Fruit fly (Drosophila melanogaster) whole organism, embryonic: ENCODE results near the gene pod1.

Experiments used
- CG10147 ChIP-seq: fragments of 200-800 bp; sonication (Bioruptor generic); optimal IDR thresholded peaks from 2 replicates; lab custom pipeline; 2019; ENCODE audit warnings: missing biosample characterization, mild to moderate bottlenecking, missing genetic modification characterization, moderate library complexity
- CG10321 ChIP-seq: fragments of 200-800 bp; sonication (Bioruptor generic); IDR thresholded peaks from 2 replicates; pipeline ENCODE4 v1.3.6; 2022; ENCODE audit warnings: missing biosample characterization, missing genetic modification characterization
- CG10979 ChIP-seq: fragments of 200-800 bp; sonication (Bioruptor generic); optimal IDR thresholded peaks from 2 replicates; lab custom pipeline; 2018; ENCODE audit warnings: missing biosample characterization, mild to moderate bottlenecking, missing genetic modification characterization, moderate library complexity
- CG12155 ChIP-seq: fragments of 200-800 bp; sonication (Bioruptor generic); optimal IDR thresholded peaks from 3 replicates; lab custom pipeline; 2016; ENCODE audit warnings: missing biosample characterization, missing genetic modification characterization
- CG12236 ChIP-seq: fragments of 200-800 bp; sonication (Bioruptor generic); optimal IDR thresholded peaks from 2 replicates; lab custom pipeline; 2016; ENCODE audit warnings: missing biosample characterization, missing genetic modification characterization
- CG13424 ChIP-seq: fragments of 200-800 bp; sonication (Bioruptor generic); optimal IDR thresholded peaks from 2 replicates; lab custom pipeline; 2019; ENCODE audit warnings: missing biosample characterization, mild to moderate bottlenecking, missing genetic modification characterization, moderate library complexity
- CG14667 ChIP-seq: fragments of 200-800 bp; sonication (Bioruptor generic); IDR thresholded peaks from 2 replicates; pipeline ENCODE4 v1.3.6; 2022; ENCODE audit warnings: missing biosample characterization, missing genetic modification characterization
- CG16779 ChIP-seq: fragments of 200-800 bp; sonication (Bioruptor generic); IDR thresholded peaks from 2 replicates; pipeline ENCODE4 v1.3.6; 2022; ENCODE audit warnings: missing biosample characterization, missing genetic modification characterization
- CG17802 ChIP-seq: fragments of 200-800 bp; sonication (Bioruptor generic); optimal IDR thresholded peaks from 2 replicates; lab custom pipeline; 2018; ENCODE audit warnings: missing biosample characterization, mild to moderate bottlenecking, missing genetic modification characterization, moderate library complexity
- CG18262 ChIP-seq: fragments of 200-800 bp; optimal IDR thresholded peaks from 3 replicates; lab custom pipeline; 2019; ENCODE audit warnings: missing biosample characterization, mild to moderate bottlenecking, missing genetic modification characterization, moderate library complexity
- CG18599 ChIP-seq: fragments of 200-800 bp; sonication (Bioruptor generic); optimal IDR thresholded peaks from 3 replicates; lab custom pipeline; 2017; ENCODE audit warnings: missing biosample characterization, missing genetic modification characterization, mild to moderate bottlenecking, moderate library complexity, missing genetic modification reagents
- CG3065 ChIP-seq: fragments of 200-800 bp; sonication (Bioruptor generic); optimal IDR thresholded peaks from 2 replicates; lab custom pipeline; 2016; ENCODE audit warnings: missing biosample characterization, missing genetic modification characterization
- CG31441 ChIP-seq: fragments of 200-800 bp; sonication (Bioruptor generic); IDR thresholded peaks from 2 replicates; pipeline ENCODE4 v1.3.6; 2022; ENCODE audit warnings: missing biosample characterization, missing genetic modification characterization
- CG7745 ChIP-seq: fragments of 200-800 bp; sonication (Bioruptor generic); optimal IDR thresholded peaks from 2 replicates; lab custom pipeline; 2018; ENCODE audit warnings: missing biosample characterization, mild to moderate bottlenecking, missing genetic modification characterization, moderate library complexity
- CG9727 ChIP-seq: fragments of 200-800 bp; sonication (Bioruptor generic); optimal IDR thresholded peaks from 3 replicates; lab custom pipeline; 2017; ENCODE audit warnings: missing biosample characterization, mild to moderate bottlenecking, missing genetic modification characterization
- CG9817 ChIP-seq: fragments of 200-800 bp; sonication (Bioruptor generic); optimal IDR thresholded peaks from 2 replicates; lab custom pipeline; 2018; ENCODE audit warnings: missing biosample characterization, mild to moderate bottlenecking, missing genetic modification characterization, moderate library complexity
- CHES-1-like ChIP-seq: fragments of 200-800 bp; sonication (Bioruptor generic); optimal IDR thresholded peaks from 2 replicates; lab custom pipeline; 2016; ENCODE audit warnings: missing biosample characterization, missing genetic modification characterization
- Chrac-16 ChIP-seq: fragments of 200-800 bp; sonication (Bioruptor generic); optimal IDR thresholded peaks from 3 replicates; lab custom pipeline; 2016; ENCODE audit warnings: missing biosample characterization, missing genetic modification characterization
- CkIIα-i1 ChIP-seq: fragments of 200-800 bp; sonication (Bioruptor generic); IDR thresholded peaks from 2 replicates; pipeline ENCODE4 v1.3.6; 2022; ENCODE audit warnings: missing biosample characterization, missing genetic modification characterization
- E2f2 ChIP-seq: fragments of 200-800 bp; sonication (Bioruptor generic); IDR thresholded peaks from 2 replicates; pipeline ENCODE4 v1.3.6; 2022; ENCODE audit warnings: missing biosample characterization, missing genetic modification characterization
- Eip74EF ChIP-seq, 2 experiments: fragments of 200-800 bp in 1 of 2; fragments of >200 bp in 1 of 2; sonication (Bioruptor generic) in 1 of 2; optimal IDR thresholded peaks; 2 replicates each; lab custom pipeline; 2017 to 2019; ENCODE audit warnings: missing biosample characterization in 2 of 2, missing genetic modification characterization in 2 of 2, mild to moderate bottlenecking in 1 of 2, moderate library complexity in 1 of 2
- Ets97D ChIP-seq: fragments of 200-800 bp; sonication (Bioruptor generic); optimal IDR thresholded peaks from 3 replicates; lab custom pipeline; 2016; ENCODE audit warnings: missing biosample characterization, missing genetic modification characterization
- Fer3 ChIP-seq: fragments of 200-800 bp; sonication (Bioruptor generic); optimal IDR thresholded peaks from 2 replicates; lab custom pipeline; 2018; ENCODE audit warnings: missing biosample characterization, mild to moderate bottlenecking, missing genetic modification characterization, moderate library complexity
- HLH4C ChIP-seq: fragments of 200-800 bp; sonication (Bioruptor generic); IDR thresholded peaks from 3 replicates; pipeline ENCODE4 v1.3.6; 2022; ENCODE audit warnings: missing biosample characterization, missing genetic modification characterization; ENCODE audit not compliant: partially characterized antibody
- Hr39 ChIP-seq: fragments of >200 bp; optimal IDR thresholded peaks from 2 replicates; lab custom pipeline; 2017
- Med ChIP-seq: fragments of 200-800 bp; sonication (Bioruptor generic); peaks from one replicate; lab custom pipeline; 2016; ENCODE audit warnings: missing biosample characterization, missing genetic modification characterization, mild to moderate bottlenecking, inconsistent platforms, moderate library complexity
- NK7.1 ChIP-seq: fragments of 200-800 bp; sonication (Bioruptor generic); optimal IDR thresholded peaks from 3 replicates; lab custom pipeline; 2016; ENCODE audit warnings: missing biosample characterization, missing genetic modification characterization
- Neu2 ChIP-seq: fragments of 200-800 bp; sonication (Bioruptor generic); optimal IDR thresholded peaks from 3 replicates; lab custom pipeline; 2016; ENCODE audit warnings: missing biosample characterization, missing genetic modification characterization, borderline replicate concordance
- PHDP ChIP-seq: fragments of 200-800 bp; sonication (Bioruptor generic); optimal IDR thresholded peaks from 3 replicates; lab custom pipeline; 2018; ENCODE audit warnings: missing biosample characterization, mild to moderate bottlenecking, missing genetic modification characterization, moderate library complexity
- Rfx ChIP-seq: fragments of 200-800 bp; sonication (Bioruptor generic); IDR thresholded peaks from 2 replicates; pipeline ENCODE4 v1.3.6; 2022; ENCODE audit warnings: missing biosample characterization, missing genetic modification characterization
- Six4 ChIP-seq: fragments of 200-800 bp; sonication (Bioruptor generic); optimal IDR thresholded peaks from 2 replicates; lab custom pipeline; 2016; ENCODE audit warnings: missing biosample characterization, missing genetic modification characterization
- bab2 ChIP-seq: fragments of 200-800 bp; sonication (Bioruptor generic); optimal IDR thresholded peaks from 2 replicates; lab custom pipeline; 2016; ENCODE audit warnings: missing biosample characterization, missing genetic modification characterization
- cato ChIP-seq: fragments of 200-800 bp; sonication (Bioruptor generic); optimal IDR thresholded peaks from 2 replicates; lab custom pipeline; 2016; ENCODE audit warnings: missing biosample characterization, missing genetic modification characterization, borderline replicate concordance
- chif ChIP-seq, 2 experiments: fragments of 200-800 bp; sonication (Bioruptor generic); optimal IDR thresholded peaks; 3 replicates each; lab custom pipeline; 2016; ENCODE audit warnings: missing biosample characterization in 2 of 2, missing genetic modification characterization in 2 of 2
- crol ChIP-seq: fragments of 200-800 bp; sonication (Bioruptor generic); IDR thresholded peaks from 2 replicates; pipeline ENCODE4 v1.3.6; 2022; ENCODE audit warnings: missing biosample characterization, missing genetic modification characterization
- ewg ChIP-seq: fragments of 200-800 bp; sonication (Bioruptor generic); optimal IDR thresholded peaks from 3 replicates; lab custom pipeline; 2017; ENCODE audit warnings: mild to moderate bottlenecking, missing biosample characterization, missing genetic modification reagents, missing genetic modification characterization
- exex ChIP-seq: fragments of 200-800 bp; sonication (Bioruptor generic); optimal IDR thresholded peaks from 4 replicates; lab custom pipeline; 2018; ENCODE audit warnings: missing biosample characterization, mild to moderate bottlenecking, missing genetic modification characterization, moderate library complexity
- gce ChIP-seq: fragments of 200-800 bp; sonication (Bioruptor generic); IDR thresholded peaks from 3 replicates; pipeline ENCODE4 v1.3.6; 2022; ENCODE audit warnings: missing biosample characterization, missing genetic modification characterization
- gt ChIP-seq: fragments of 200-800 bp; sonication (Bioruptor generic); IDR thresholded peaks from 2 replicates; pipeline ENCODE4 v1.3.6; 2022; ENCODE audit warnings: missing biosample characterization, missing genetic modification characterization
- jumu ChIP-seq: fragments of 200-800 bp; sonication (Bioruptor generic); optimal IDR thresholded peaks from 3 replicates; lab custom pipeline; 2016; ENCODE audit warnings: missing biosample characterization, missing genetic modification characterization
- ken ChIP-seq: fragments of 200-800 bp; sonication (Bioruptor generic); IDR thresholded peaks from 3 replicates; pipeline ENCODE4 v1.3.6; 2022; ENCODE audit warnings: missing biosample characterization, missing genetic modification characterization
- mld ChIP-seq: fragments of 200-800 bp; sonication (Bioruptor generic); IDR thresholded peaks from 3 replicates; pipeline ENCODE4 v1.3.6; 2022; ENCODE audit warnings: missing biosample characterization, missing genetic modification characterization; ENCODE audit not compliant: partially characterized antibody
- nerfin-2 ChIP-seq: fragments of 200-800 bp; sonication (Bioruptor generic); IDR thresholded peaks from 2 replicates; pipeline ENCODE4 v1.3.6; 2022; ENCODE audit warnings: missing biosample characterization, missing genetic modification characterization; ENCODE audit not compliant: partially characterized antibody
- run ChIP-seq: fragments of 200-800 bp; sonication (Bioruptor generic); optimal IDR thresholded peaks from 3 replicates; lab custom pipeline; 2018; ENCODE audit warnings: missing biosample characterization, mild to moderate bottlenecking, missing genetic modification characterization
- sd ChIP-seq: fragments of 200-800 bp; sonication (Bioruptor generic); optimal IDR thresholded peaks from 3 replicates; lab custom pipeline; 2018; ENCODE audit warnings: missing biosample characterization, mild to moderate bottlenecking, missing genetic modification characterization, moderate library complexity
- sens ChIP-seq: fragments of 200-800 bp; sonication (Bioruptor generic); peaks from one replicate; lab custom pipeline; 2016; ENCODE audit warnings: missing biosample characterization, missing genetic modification characterization
- slou ChIP-seq: fragments of 200-800 bp; sonication (Bioruptor generic); optimal IDR thresholded peaks from 3 replicates; lab custom pipeline; 2016; ENCODE audit warnings: missing biosample characterization, missing genetic modification characterization
- sr ChIP-seq: fragments of 200-800 bp; sonication (Bioruptor generic); IDR thresholded peaks from 3 replicates; pipeline ENCODE4 v1.3.6; 2022; ENCODE audit warnings: missing biosample characterization, missing genetic modification characterization
- ttk ChIP-seq: fragments of 200-800 bp; sonication (Bioruptor generic); IDR thresholded peaks from 2 replicates; pipeline ENCODE4 v2.1.2; 2022; ENCODE audit warnings: missing biosample characterization, missing genetic modification characterization

pod1 gene

dm6 chrX:6843841-6844440 is 40.5 kb downstream of the pod1 start, which contains the start of the genes CG14435 and Tmf (continued):
- TF ChIP-seq exex (peak; percentile 55), CG7745 (tag; lab: Kevin White, UChicago) (no peak), CG18599 (GFP tag; lab: Kevin White, UChicago) (peak; percentile 82), slou (GFP tag; lab: Kevin White, UChicago) (peak; percentile 81), CG9817 (tag; lab: Kevin White, UChicago) (peak; percentile 87), Hr39 (lab: Kevin White, UChicago) (no peak), nerfin-2 (GFP tag; lab: Robert Waterston, UW) (no peak; the same call in 1 of the 2 replicates), CG3065 (no peak), sens (GFP tag; lab: Kevin White, UChicago) (peak; percentile 93), CG10147 (GFP tag; lab: Kevin White, UChicago) (peak; percentile 77), CG17802 (peak; percentile 58), mld (GFP tag; lab: Robert Waterston, UW) (0 out of 3 replicates have a peak, but pooled peaks have one; percentile 5), CG10979 (tag; lab: Kevin White, UChicago) (peak; percentile 76), ken (GFP tag; lab: Robert Waterston, UW) (peak; percentile 85), jumu (GFP tag; lab: Kevin White, UChicago) (peak; percentile 44), gt (GFP tag; lab: Robert Waterston, UW) (peak; percentile 56; the same call in 1 of the 2 replicates), Chrac-16 (GFP tag; lab: Kevin White, UChicago) (peak; percentile 83), CG12236 (no peak), Ets97D (peak; percentile 37), CG9727 (GFP tag; lab: Kevin White, UChicago) (peak; percentile 88), sr (GFP tag; lab: Robert Waterston, UW) (0 out of 3 replicates have a peak, but pooled peaks have one; percentile 41), crol (GFP tag; lab: Robert Waterston, UW) (0 out of 2 replicates have a peak, but pooled peaks have one; percentile 29), Neu2 (GFP tag; lab: Kevin White, UChicago) (no peak), ewg (peak; percentile 67), chif (GFP tag; optimal IDR thresholded peaks at IDR 0.05; lab: Kevin White, UChicago) (peak; percentile 43 to 68), CG12155 (GFP tag; lab: Kevin White, UChicago) (peak; percentile 81), Med (GFP tag; lab: Kevin White, UChicago) (peak; percentile 86), PHDP (tag; lab: Kevin White, UChicago) (peak; percentile 79), CG31441 (GFP tag; lab: Robert Waterston, UW) (peak; percentile 85), CG18262 (peak; percentile 88), E2f2 (GFP tag; lab: Robert Waterston, UW) (peak; percentile 62), Six4 (GFP tag; lab: Kevin White, UChicago) (peak; percentile 48), ttk (GFP tag; lab: Robert Waterston, UW) (peak; percentile 76), Rfx (GFP tag; lab: Robert Waterston, UW) (peak; percentile 91), gce (GFP tag; lab: Robert Waterston, UW) (peak; percentile 59; the same call in 1 of the 3 replicates), CG14667 (GFP tag; lab: Robert Waterston, UW) (peak; percentile 86), CHES-1-like (GFP tag; lab: Kevin White, UChicago) (peak; percentile 26), sd (tag; lab: Kevin White, UChicago) (no peak), Fer3 (tag; lab: Kevin White, UChicago) (peak; percentile 80), cato (peak; percentile 68), CkIIα-i1 (GFP tag; lab: Robert Waterston, UW) (no peak), run (tag; lab: Kevin White, UChicago) (no peak), CG13424 (tag; lab: Kevin White, UChicago) (peak; percentile 90), CG10321 (GFP tag; lab: Robert Waterston, UW) (no peak), NK7.1 (GFP tag; lab: Kevin White, UChicago) (peak; percentile 2), bab2 (peak; percentile 69), Eip74EF (GFP tag; optimal IDR thresholded peaks at IDR 0.05; lab: Kevin White, UChicago) (peak in 1 of 2 experiments; percentile 57), HLH4C (GFP tag; lab: Robert Waterston, UW) (peak; percentile 56; the same call in 1 of the 3 replicates), CG16779 (GFP tag; lab: Robert Waterston, UW) (0 out of 2 replicates have a peak, but pooled peaks have one; percentile 6)
